Fruit fly (Drosophila melanogaster) whole organism, embryonic: ENCODE results near the gene CG13995.
A peak's percentile ranks its signal among the peaks of the same experiment; 100 is the strongest.

Experiments
- Atf-2 ChIP-seq: fragments of 200-800 bp; sonication (Bioruptor generic); optimal IDR thresholded peaks from 2 replicates; lab custom pipeline; 2016; ENCODE audit warnings: missing biosample characterization, missing genetic modification characterization
- CG10209 ChIP-seq: fragments of 200-800 bp; sonication (Bioruptor generic); optimal IDR thresholded peaks from 3 replicates; lab custom pipeline; 2017; ENCODE audit warnings: missing biosample characterization, mild to moderate bottlenecking, missing genetic modification characterization, missing genetic modification reagents
- CG1024 ChIP-seq: fragments of 200-800 bp; sonication (Bioruptor generic); IDR thresholded peaks from 2 replicates; pipeline ENCODE4 v1.3.6; 2022; ENCODE audit warnings: missing biosample characterization, missing genetic modification characterization
- CG10267 ChIP-seq: fragments of 200-800 bp; sonication (Bioruptor generic); optimal IDR thresholded peaks from 2 replicates; lab custom pipeline; 2018; ENCODE audit warnings: missing biosample characterization, mild to moderate bottlenecking, missing genetic modification characterization, moderate library complexity
- CG11247 ChIP-seq: fragments of 200-800 bp; sonication (Bioruptor generic); IDR thresholded peaks from 2 replicates; pipeline ENCODE4 v1.3.6; 2022; ENCODE audit warnings: missing biosample characterization, missing genetic modification characterization
- CG11504 ChIP-seq: fragments of 200-800 bp; sonication (Bioruptor generic); optimal IDR thresholded peaks from 3 replicates; lab custom pipeline; 2019; ENCODE audit warnings: missing biosample characterization, mild to moderate bottlenecking, missing genetic modification characterization, moderate library complexity
- CG15011 ChIP-seq: fragments of 200-800 bp; sonication (Bioruptor generic); optimal IDR thresholded peaks from 3 replicates; lab custom pipeline; 2018; ENCODE audit warnings: missing biosample characterization, mild to moderate bottlenecking, missing genetic modification characterization
- CG15514 ChIP-seq: fragments of 200-800 bp; sonication (Bioruptor generic); optimal IDR thresholded peaks from 3 replicates; lab custom pipeline; 2017; ENCODE audit warnings: missing biosample characterization, missing genetic modification characterization, mild to moderate bottlenecking, moderate library complexity, missing genetic modification reagents
- CG1603 ChIP-seq: fragments of 200-800 bp; sonication (Bioruptor generic); optimal IDR thresholded peaks from 2 replicates; lab custom pipeline; 2019; ENCODE audit warnings: missing biosample characterization, mild to moderate bottlenecking, missing genetic modification characterization, moderate library complexity
- CG18262 ChIP-seq: fragments of 200-800 bp; optimal IDR thresholded peaks from 3 replicates; lab custom pipeline; 2019; ENCODE audit warnings: missing biosample characterization, mild to moderate bottlenecking, missing genetic modification characterization, moderate library complexity
- CG18599 ChIP-seq: fragments of 200-800 bp; sonication (Bioruptor generic); optimal IDR thresholded peaks from 3 replicates; lab custom pipeline; 2017; ENCODE audit warnings: missing biosample characterization, missing genetic modification characterization, mild to moderate bottlenecking, moderate library complexity, missing genetic modification reagents
- CG2116 ChIP-seq: fragments of 200-800 bp; sonication (Bioruptor generic); optimal IDR thresholded peaks from 3 replicates; lab custom pipeline; 2018; ENCODE audit warnings: missing biosample characterization, mild to moderate bottlenecking, missing genetic modification characterization
- CG2875 ChIP-seq: fragments of 200-800 bp; sonication (Bioruptor generic); optimal IDR thresholded peaks from 2 replicates; lab custom pipeline; 2017; ENCODE audit warnings: missing biosample characterization, mild to moderate bottlenecking, missing genetic modification characterization, missing genetic modification reagents
- CG3065 ChIP-seq: fragments of 200-800 bp; sonication (Bioruptor generic); optimal IDR thresholded peaks from 2 replicates; lab custom pipeline; 2016; ENCODE audit warnings: missing biosample characterization, missing genetic modification characterization
- CG32532 ChIP-seq: fragments of 200-800 bp; sonication (Bioruptor generic); IDR thresholded peaks from 2 replicates; pipeline ENCODE4 v1.3.6; 2022; ENCODE audit warnings: missing biosample characterization, missing genetic modification characterization
- CG5953 ChIP-seq: fragments of 200-800 bp; sonication (Bioruptor generic); IDR thresholded peaks from 2 replicates; pipeline ENCODE4 v1.3.6; 2022; ENCODE audit warnings: missing biosample characterization, missing genetic modification characterization
- CG6254 ChIP-seq: fragments of 200-800 bp; sonication (Bioruptor generic); optimal IDR thresholded peaks from 3 replicates; lab custom pipeline; 2017; ENCODE audit warnings: mild to moderate bottlenecking, missing biosample characterization, missing genetic modification reagents, missing genetic modification characterization
- CG8089 ChIP-seq: fragments of 200-800 bp; sonication (Bioruptor generic); optimal IDR thresholded peaks from 3 replicates; lab custom pipeline; 2016; ENCODE audit warnings: missing biosample characterization, missing genetic modification characterization
- CG9609 ChIP-seq: fragments of 200-800 bp; sonication (Bioruptor generic); optimal IDR thresholded peaks from 3 replicates; lab custom pipeline; 2016; ENCODE audit warnings: missing biosample characterization, missing genetic modification characterization
- CTCF ChIP-seq: fragments of 200-800 bp; sonication (Bioruptor generic); optimal IDR thresholded peaks from 2 replicates; lab custom pipeline; 2017; ENCODE audit warnings: missing biosample characterization, mild to moderate bottlenecking, missing genetic modification characterization, moderate library complexity
- Chrac-16 ChIP-seq: fragments of 200-800 bp; sonication (Bioruptor generic); optimal IDR thresholded peaks from 3 replicates; lab custom pipeline; 2016; ENCODE audit warnings: missing biosample characterization, missing genetic modification characterization
- Dll ChIP-seq: fragments of 200-800 bp; sonication (Bioruptor generic); IDR thresholded peaks from 4 replicates; pipeline ENCODE4 v1.3.6; 2022; ENCODE audit warnings: missing biosample characterization, missing genetic modification characterization; ENCODE audit not compliant: partially characterized antibody
- Dref ChIP-seq: fragments of 200-800 bp; sonication (Bioruptor generic); IDR thresholded peaks from 2 replicates; pipeline ENCODE4 v1.3.6; 2022; ENCODE audit warnings: missing biosample characterization, missing genetic modification characterization
- E2f2 ChIP-seq: fragments of 200-800 bp; sonication (Bioruptor generic); IDR thresholded peaks from 2 replicates; pipeline ENCODE4 v1.3.6; 2022; ENCODE audit warnings: missing biosample characterization, missing genetic modification characterization
- HHEX ChIP-seq: fragments of 200-800 bp; sonication (Bioruptor generic); optimal IDR thresholded peaks from 3 replicates; lab custom pipeline; 2017; ENCODE audit warnings: missing biosample characterization, mild to moderate bottlenecking, missing genetic modification characterization, missing genetic modification reagents
- Hr78 ChIP-seq, 2 experiments: fragments of 200-800 bp in 1 of 2; fragments of >200 bp in 1 of 2; sonication (Bioruptor generic) in 1 of 2; optimal IDR thresholded peaks; 2 replicates each; lab custom pipeline; 2017 to 2019; ENCODE audit warnings: missing biosample characterization in 2 of 2, missing genetic modification characterization in 2 of 2, mild to moderate bottlenecking in 1 of 2, moderate library complexity in 1 of 2
- Lhr ChIP-seq: fragments of 200-800 bp; sonication (Bioruptor generic); optimal IDR thresholded peaks from 3 replicates; lab custom pipeline; 2017; ENCODE audit warnings: mild to moderate bottlenecking, missing biosample characterization, missing genetic modification reagents, missing genetic modification characterization
- Lpt ChIP-seq: fragments of >200 bp; optimal IDR thresholded peaks from 2 replicates; lab custom pipeline; 2018; ENCODE audit warnings: missing biosample characterization, missing genetic modification characterization
- Neu2 ChIP-seq: fragments of 200-800 bp; sonication (Bioruptor generic); optimal IDR thresholded peaks from 3 replicates; lab custom pipeline; 2016; ENCODE audit warnings: missing biosample characterization, missing genetic modification characterization, borderline replicate concordance
- Opbp ChIP-seq: fragments of 200-800 bp; sonication (Bioruptor generic); IDR thresholded peaks from 3 replicates; pipeline ENCODE4 v1.3.6; 2022; ENCODE audit warnings: missing biosample characterization, missing genetic modification characterization; ENCODE audit not compliant: partially characterized antibody
- Ptx1 ChIP-seq: fragments of 200-800 bp; sonication (Bioruptor generic); IDR thresholded peaks from 2 replicates; pipeline ENCODE4 v1.3.6; 2022; ENCODE audit warnings: missing biosample characterization, missing genetic modification characterization
- Ravus ChIP-seq: fragments of 200-800 bp; sonication (Bioruptor generic); IDR thresholded peaks from 2 replicates; pipeline ENCODE4 v1.3.6; 2022; ENCODE audit warnings: missing biosample characterization, missing genetic modification characterization
- Sin3A ChIP-seq: fragments of >200 bp; optimal IDR thresholded peaks from 2 replicates; lab custom pipeline; 2018
- Ssrp ChIP-seq: fragments of 200-800 bp; sonication (Bioruptor generic); optimal IDR thresholded peaks from 2 replicates; lab custom pipeline; 2018; ENCODE audit warnings: missing biosample characterization, mild to moderate bottlenecking, missing genetic modification characterization, moderate library complexity
- Xbp1 ChIP-seq: fragments of 200-800 bp; sonication (Bioruptor generic); optimal IDR thresholded peaks from 3 replicates; lab custom pipeline; 2016; ENCODE audit warnings: missing biosample characterization, mild to moderate bottlenecking, missing genetic modification characterization
- bab2 ChIP-seq: fragments of 200-800 bp; sonication (Bioruptor generic); optimal IDR thresholded peaks from 2 replicates; lab custom pipeline; 2016; ENCODE audit warnings: missing biosample characterization, missing genetic modification characterization
- bbx ChIP-seq: fragments of 200-800 bp; sonication (Bioruptor generic); IDR thresholded peaks from 2 replicates; pipeline ENCODE4 v1.3.6; 2022; ENCODE audit warnings: missing biosample characterization, missing genetic modification characterization; ENCODE audit not compliant: partially characterized antibody
- btn ChIP-seq: fragments of 200-800 bp; sonication (Bioruptor generic); optimal IDR thresholded peaks from 2 replicates; lab custom pipeline; 2016; ENCODE audit warnings: missing biosample characterization, missing genetic modification characterization
- caup ChIP-seq: fragments of 200-800 bp; sonication (Bioruptor generic); optimal IDR thresholded peaks from 3 replicates; lab custom pipeline; 2017; ENCODE audit warnings: missing biosample characterization, mild to moderate bottlenecking, missing genetic modification characterization, moderate library complexity; ENCODE audit not compliant: severe bottlenecking
- chn ChIP-seq: fragments of 200-800 bp; sonication (Bioruptor generic); optimal IDR thresholded peaks from 2 replicates; lab custom pipeline; 2016; ENCODE audit warnings: missing biosample characterization, missing genetic modification characterization
- dm ChIP-seq: fragments of 200-800 bp; sonication (Bioruptor generic); optimal IDR thresholded peaks from 3 replicates; lab custom pipeline; 2016; ENCODE audit warnings: missing biosample characterization, missing genetic modification characterization
- emc ChIP-seq: fragments of 200-800 bp; sonication (Bioruptor generic); optimal IDR thresholded peaks from 2 replicates; lab custom pipeline; 2016; ENCODE audit warnings: missing biosample characterization, missing genetic modification characterization
- fd64A ChIP-seq: fragments of 200-800 bp; sonication (Bioruptor generic); optimal IDR thresholded peaks from 3 replicates; lab custom pipeline; 2018; ENCODE audit warnings: missing biosample characterization, mild to moderate bottlenecking, missing genetic modification characterization
- lmd ChIP-seq: fragments of 200-800 bp; sonication (Bioruptor generic); IDR thresholded peaks from 2 replicates; pipeline ENCODE4 v1.3.6; 2022; ENCODE audit warnings: missing biosample characterization, missing genetic modification characterization
- maf-S ChIP-seq: fragments of 200-800 bp; sonication (Bioruptor generic); optimal IDR thresholded peaks from 2 replicates; lab custom pipeline; 2016; ENCODE audit warnings: missing biosample characterization, missing genetic modification characterization
- nerfin-2 ChIP-seq: fragments of 200-800 bp; sonication (Bioruptor generic); IDR thresholded peaks from 2 replicates; pipeline ENCODE4 v1.3.6; 2022; ENCODE audit warnings: missing biosample characterization, missing genetic modification characterization; ENCODE audit not compliant: partially characterized antibody
- org-1 ChIP-seq: fragments of 200-800 bp; sonication (Bioruptor generic); optimal IDR thresholded peaks from 2 replicates; lab custom pipeline; 2017; ENCODE audit warnings: missing biosample characterization, missing genetic modification characterization
- p53 ChIP-seq: fragments of 200-800 bp; sonication (Bioruptor generic); optimal IDR thresholded peaks from 2 replicates; lab custom pipeline; 2016; ENCODE audit warnings: missing biosample characterization, missing genetic modification characterization
- scrt ChIP-seq: fragments of 200-800 bp; sonication (Bioruptor generic); optimal IDR thresholded peaks from 2 replicates; lab custom pipeline; 2018; ENCODE audit warnings: missing biosample characterization, mild to moderate bottlenecking, missing genetic modification characterization, moderate library complexity
- sd ChIP-seq: fragments of 200-800 bp; sonication (Bioruptor generic); optimal IDR thresholded peaks from 3 replicates; lab custom pipeline; 2018; ENCODE audit warnings: missing biosample characterization, mild to moderate bottlenecking, missing genetic modification characterization, moderate library complexity
- stc ChIP-seq: fragments of 200-800 bp; sonication (Bioruptor generic); IDR thresholded peaks from 2 replicates; pipeline ENCODE4 v1.3.6; 2022; ENCODE audit warnings: missing biosample characterization, missing genetic modification characterization
- ttk ChIP-seq: fragments of 200-800 bp; sonication (Bioruptor generic); IDR thresholded peaks from 2 replicates; pipeline ENCODE4 v2.1.2; 2022; ENCODE audit warnings: missing biosample characterization, missing genetic modification characterization

The CG13995 gene

dm6 chr2L:6048542-6048941, 5.6 kb upstream of the CG13995 start, which contains the start of the genes CG34179 and slmo (continued):
- no peak for TF ChIP-seq nerfin-2 (GFP tag; lab: Robert Waterston, UW)
- TF ChIP-seq CG6254: peak; percentile 76
- TF ChIP-seq p53 (GFP tag; lab: Kevin White, UChicago): no peak
- peak; percentile 66 for TF ChIP-seq Dref
- TF ChIP-seq bbx (GFP tag; lab: Robert Waterston, UW): peak; percentile 40; the same call in 1 of the 2 replicates
- no peak for TF ChIP-seq CG10209 (GFP tag; lab: Kevin White, UChicago)
- TF ChIP-seq dm (GFP tag; lab: Kevin White, UChicago): no peak
- no peak for TF ChIP-seq org-1
- no peak for TF ChIP-seq Hr78 (GFP tag; optimal IDR thresholded peaks at IDR 0.05; lab: Kevin White, UChicago)
- no peak for TF ChIP-seq stc (GFP tag; lab: Robert Waterston, UW)
- no peak for TF ChIP-seq Xbp1 (GFP tag; lab: Kevin White, UChicago)
- TF ChIP-seq ttk: no peak
- TF ChIP-seq fd64A (GFP tag; lab: Kevin White, UChicago): no peak
- TF ChIP-seq E2f2 (GFP tag; lab: Robert Waterston, UW): peak; percentile 52
- TF ChIP-seq CG11504 (tag; lab: Kevin White, UChicago): no peak
- no peak for TF ChIP-seq chn
- no peak for TF ChIP-seq CG18599 (GFP tag; lab: Kevin White, UChicago)
- no peak for TF ChIP-seq CG18262 (tag; lab: Kevin White, UChicago)
- TF ChIP-seq CG11247 (GFP tag; lab: Robert Waterston, UW): no peak
- no peak for TF ChIP-seq CG15514 (GFP tag; lab: Kevin White, UChicago)
- no peak for TF ChIP-seq CG15011
- TF ChIP-seq CG5953: no peak
- TF ChIP-seq Ravus (GFP tag; lab: Robert Waterston, UW): no peak
- TF ChIP-seq Lhr (GFP tag; lab: Kevin White, UChicago): no peak
- no peak for TF ChIP-seq lmd (GFP tag; lab: Robert Waterston, UW)
- no peak for TF ChIP-seq CG8089 (GFP tag; lab: Kevin White, UChicago)
- TF ChIP-seq CG1024 (GFP tag; lab: Robert Waterston, UW): no peak
- no peak for TF ChIP-seq CG2875
- no peak for TF ChIP-seq Chrac-16 (GFP tag; lab: Kevin White, UChicago)
- TF ChIP-seq CG1603: peak; percentile 12
- TF ChIP-seq sd (tag; lab: Kevin White, UChicago): peak; percentile 74
- TF ChIP-seq caup (GFP tag; lab: Kevin White, UChicago): no peak
- TF ChIP-seq Ptx1: no peak
- no peak for TF ChIP-seq CTCF (GFP tag; lab: Kevin White, UChicago)
- TF ChIP-seq btn: no peak
- TF ChIP-seq Dll (GFP tag; lab: Robert Waterston, UW): no peak
- TF ChIP-seq scrt: no peak
- TF ChIP-seq Lpt (GFP tag; lab: Kevin White, UChicago): no peak
- TF ChIP-seq CG3065: no peak
- TF ChIP-seq Neu2 (GFP tag; lab: Kevin White, UChicago): no peak
- no peak for TF ChIP-seq bab2 (GFP tag; lab: Kevin White, UChicago)
- TF ChIP-seq CG2116 (GFP tag; lab: Kevin White, UChicago): peak; percentile 33
- no peak for TF ChIP-seq emc
- no peak for TF ChIP-seq maf-S (GFP tag; lab: Kevin White, UChicago)
- TF ChIP-seq Atf-2 (GFP tag; lab: Kevin White, UChicago): no peak
- TF ChIP-seq CG32532 (GFP tag; lab: Robert Waterston, UW): no peak
- no peak for TF ChIP-seq HHEX
- TF ChIP-seq CG9609 (GFP tag; lab: Kevin White, UChicago): no peak
- TF ChIP-seq Opbp (GFP tag; lab: Robert Waterston, UW): peak; percentile 43; the same call in 1 of the 3 replicates
- TF ChIP-seq Ssrp (tag; lab: Kevin White, UChicago): no peak
- no peak for TF ChIP-seq CG10267
- TF ChIP-seq Sin3A (lab: Kevin White, UChicago): peak; percentile 13
